Worm (Caenorhabditis elegans): ENCODE results near the gene mel-32.

ce11 chrIII:6452683-6453082, 9.9 kb upstream of the mel-32 start:
- TF ChIP-seq nhr-76 (tag; optimal IDR thresholded peaks at IDR 0.05), result no peak
- TF ChIP-seq nhr-25 (tag; optimal IDR thresholded peaks at IDR 0.05; ENCODE audit: borderline replicate concordance, insufficient read depth), result no peak
- no peak for TF ChIP-seq pqm-1 (tag; optimal IDR thresholded peaks at IDR 0.05)
- no peak for TF ChIP-seq zfp-3 (GFP tag; conservative IDR thresholded peaks at IDR 0.05)
- no peak for TF ChIP-seq nhr-11 (tag; optimal IDR thresholded peaks at IDR 0.05)
- peak; percentile 58 for TF ChIP-seq dpl-1 (GFP tag; optimal IDR thresholded peaks at IDR 0.05)
